Worm (Caenorhabditis elegans): Measurements from ENCODE around the gene F39E9.6.

ce11 chrII:3277686-3278085 lies 35.7 kb downstream of the F39E9.6 start, which contains the start of gene F02E11.4:
- TF ChIP-seq nhr-111 (GFP tag; optimal IDR thresholded peaks at IDR 0.05) (no peak), lsy-2 (tag; optimal IDR thresholded peaks at IDR 0.05) (no peak), Y105C5A.15 (GFP tag; IDR thresholded peaks at IDR 0.05) (no peak)
